Fruit fly (Drosophila melanogaster): ENCODE measurements around the gene disco-r.
A peak's percentile ranks its signal among the peaks of the same experiment; 100 is the strongest.

Gene disco-r

dm6 chrX:16096488-16096887 lies 52.3 kb downstream of the disco-r start (continued):
- TF ChIP-seq CG11247 (GFP tag; IDR thresholded peaks at IDR 0.05): no peak
- TF ChIP-seq chm (GFP tag; IDR thresholded peaks at IDR 0.05): no peak
- no peak for TF ChIP-seq CG5245 (GFP tag; optimal IDR thresholded peaks at IDR 0.05)
- no peak for TF ChIP-seq al (GFP tag; IDR thresholded peaks at IDR 0.05)
- no peak for TF ChIP-seq D (optimal IDR thresholded peaks at IDR 0.05)
- no peak for TF ChIP-seq D (GFP tag; optimal IDR thresholded peaks at IDR 0.05)
- no peak for TF ChIP-seq dm (GFP tag; optimal IDR thresholded peaks at IDR 0.05)
- TF ChIP-seq B-H2 (GFP tag; optimal IDR thresholded peaks at IDR 0.05): no peak
- 0 out of 2 replicates have a peak, but pooled peaks have one; percentile 17 for TF ChIP-seq Ptx1 (GFP tag; IDR thresholded peaks at IDR 0.05)
- no peak for TF ChIP-seq chif (GFP tag; optimal IDR thresholded peaks at IDR 0.05)
- no peak for TF ChIP-seq lola (GFP tag; optimal IDR thresholded peaks at IDR 0.05)
- TF ChIP-seq CG17912 (GFP tag; optimal IDR thresholded peaks at IDR 0.05): no peak
- peak; percentile 6 for TF ChIP-seq Dad (GFP tag; optimal IDR thresholded peaks at IDR 0.05)
- TF ChIP-seq Scr (GFP tag; IDR thresholded peaks at IDR 0.05; ENCODE audit: partially characterized antibody): peak; percentile 76
- TF ChIP-seq CG32532 (GFP tag; IDR thresholded peaks at IDR 0.05): 0 out of 2 replicates have a peak, but pooled peaks have one; percentile 13
- peak; percentile 89 for TF ChIP-seq pita (GFP tag; optimal IDR thresholded peaks at IDR 0.05)
- TF ChIP-seq ci (GFP tag; IDR thresholded peaks at IDR 0.05): 0 out of 3 replicates have a peak, but pooled peaks have one; percentile 26
- TF ChIP-seq pho (GFP tag; optimal IDR thresholded peaks at IDR 0.05): peak; percentile 25
- peak; percentile 82 for TF ChIP-seq Lhr (GFP tag; optimal IDR thresholded peaks at IDR 0.05)
- no peak for TF ChIP-seq CHES-1-like (GFP tag; optimal IDR thresholded peaks at IDR 0.05)
- TF ChIP-seq otp (GFP tag; IDR thresholded peaks at IDR 0.05): no peak
- TF ChIP-seq CG18011 (GFP tag; optimal IDR thresholded peaks at IDR 0.05): no peak
- no peak for TF ChIP-seq fd96Cb (tag; optimal IDR thresholded peaks at IDR 0.05)
- TF ChIP-seq en (GFP tag; optimal IDR thresholded peaks at IDR 0.05): no peak
- TF ChIP-seq fd3F (GFP tag; optimal IDR thresholded peaks at IDR 0.05): no peak
- no peak for TF ChIP-seq CG9437 (GFP tag; optimal IDR thresholded peaks at IDR 0.05)
- no peak for TF ChIP-seq CG8944 (GFP tag; optimal IDR thresholded peaks at IDR 0.05)
- peak; percentile 53 for TF ChIP-seq phol (tag; optimal IDR thresholded peaks at IDR 0.05)
- no peak for TF ChIP-seq D19A (tag; optimal IDR thresholded peaks at IDR 0.05)
- no peak for TF ChIP-seq btn (GFP tag; optimal IDR thresholded peaks at IDR 0.05)
- TF ChIP-seq zf30C (GFP tag; optimal IDR thresholded peaks at IDR 0.05): no peak
- peak; percentile 86 for TF ChIP-seq CG11560 (tag; IDR thresholded peaks at IDR 0.05)
- TF ChIP-seq CG3847 (GFP tag; IDR thresholded peaks at IDR 0.05): peak; percentile 38
- TF ChIP-seq rib (GFP tag; IDR thresholded peaks at IDR 0.05): no peak
- TF ChIP-seq az2 (GFP tag; optimal IDR thresholded peaks at IDR 0.05): no peak
- TF ChIP-seq prd (optimal IDR thresholded peaks at IDR 0.05): no peak
- no peak for TF ChIP-seq prd (GFP tag; IDR thresholded peaks at IDR 0.05)
- TF ChIP-seq pfk (GFP tag; optimal IDR thresholded peaks at IDR 0.05): no peak
- no peak for TF ChIP-seq CG16779 (GFP tag; IDR thresholded peaks at IDR 0.05)
- TF ChIP-seq Myb (GFP tag; optimal IDR thresholded peaks at IDR 0.05): peak; percentile 68
- no peak for TF ChIP-seq NFAT (GFP tag; IDR thresholded peaks at IDR 0.05)
- TF ChIP-seq gce (GFP tag; IDR thresholded peaks at IDR 0.05): no peak
- no peak for TF ChIP-seq sr (GFP tag; IDR thresholded peaks at IDR 0.05)
- TF ChIP-seq so (GFP tag; IDR thresholded peaks at IDR 0.05): no peak
- no peak for TF ChIP-seq CG1792 (GFP tag; optimal IDR thresholded peaks at IDR 0.05)
- no peak for TF ChIP-seq CG4282 (GFP tag; optimal IDR thresholded peaks at IDR 0.05)
- peak; percentile 38; the same call in 1 of the 3 replicates for TF ChIP-seq Doc3 (GFP tag; IDR thresholded peaks at IDR 0.05; ENCODE audit: partially characterized antibody)
- TF ChIP-seq CG7745 (tag; optimal IDR thresholded peaks at IDR 0.05): no peak
- TF ChIP-seq CG8359 (GFP tag; optimal IDR thresholded peaks at IDR 0.05; ENCODE audit: borderline replicate concordance): no peak
- no peak for TF ChIP-seq Camta (GFP tag; optimal IDR thresholded peaks at IDR 0.05)
- TF ChIP-seq chn (GFP tag; optimal IDR thresholded peaks at IDR 0.05): no peak
- no peak for TF ChIP-seq CG2678 (tag; optimal IDR thresholded peaks at IDR 0.05)
- TF ChIP-seq salm (tag; optimal IDR thresholded peaks at IDR 0.05): no peak

Data from whole organism, embryonic.